Fruit fly (Drosophila melanogaster): ENCODE data around the gene to.
A peak's percentile ranks its signal among the peaks of the same experiment; 100 is the strongest.

Gene to

dm6 chr3R:25249145-25250141, 9.5 kb downstream of the to start, which contains the start of gene Nup358 (continued):
- no peak for TF ChIP-seq Stat92E (GFP tag; optimal IDR thresholded peaks at IDR 0.05)
- no peak for TF ChIP-seq br (optimal IDR thresholded peaks at IDR 0.05)
- TF ChIP-seq CG11247 (GFP tag; IDR thresholded peaks at IDR 0.05): no peak
- TF ChIP-seq schlank (tag; optimal IDR thresholded peaks at IDR 0.05): no peak
- TF ChIP-seq stc (GFP tag; IDR thresholded peaks at IDR 0.05): no peak
- no peak for TF ChIP-seq dmrt11E (tag; optimal IDR thresholded peaks at IDR 0.05)
- TF ChIP-seq Nf-YA (GFP tag; IDR thresholded peaks at IDR 0.05): no peak
- peak; percentile 99 for TF ChIP-seq Bgb (GFP tag; IDR thresholded peaks at IDR 0.05; ENCODE audit: partially characterized antibody)
- TF ChIP-seq zfh2 (GFP tag; optimal IDR thresholded peaks at IDR 0.05): no peak
- TF ChIP-seq psq (GFP tag; optimal IDR thresholded peaks at IDR 0.05): no peak
- TF ChIP-seq aop (GFP tag; IDR thresholded peaks at IDR 0.05): no peak
- TF ChIP-seq CG15696 (tag; optimal IDR thresholded peaks at IDR 0.05): no peak
- TF ChIP-seq HLHmδ (GFP tag; optimal IDR thresholded peaks at IDR 0.05): no peak
- peak; percentile 4 for TF ChIP-seq zen (tag; optimal IDR thresholded peaks at IDR 0.05)
- TF ChIP-seq CG12236 (GFP tag; optimal IDR thresholded peaks at IDR 0.05): no peak
- no peak for TF ChIP-seq prd (optimal IDR thresholded peaks at IDR 0.05)
- no peak for TF ChIP-seq prd (GFP tag; IDR thresholded peaks at IDR 0.05)
- TF ChIP-seq CG31441 (GFP tag; IDR thresholded peaks at IDR 0.05): no peak
- no peak for TF ChIP-seq Drgx (GFP tag; IDR thresholded peaks at IDR 0.05)
- TF ChIP-seq Hr78 (GFP tag; optimal IDR thresholded peaks at IDR 0.05): no peak
- no peak for TF ChIP-seq ara (GFP tag; IDR thresholded peaks at IDR 0.05)
- no peak for TF ChIP-seq Hmr (GFP tag; optimal IDR thresholded peaks at IDR 0.05)
- TF ChIP-seq CG17612 (GFP tag; IDR thresholded peaks at IDR 0.05): no peak
- TF ChIP-seq ato (GFP tag; IDR thresholded peaks at IDR 0.05; ENCODE audit: partially characterized antibody): peak; percentile 99
- peak; percentile 98 for TF ChIP-seq CG16813 (GFP tag; IDR thresholded peaks at IDR 0.05; ENCODE audit: partially characterized antibody)
- TF ChIP-seq Camta (GFP tag; optimal IDR thresholded peaks at IDR 0.05): no peak
- no peak for TF ChIP-seq CG1024 (GFP tag; IDR thresholded peaks at IDR 0.05)
- TF ChIP-seq CG9932 (GFP tag; IDR thresholded peaks at IDR 0.05): peak; percentile 64
- no peak for TF ChIP-seq CG12219 (GFP tag; optimal IDR thresholded peaks at IDR 0.05)
- no peak for TF ChIP-seq CG7786 (GFP tag; optimal IDR thresholded peaks at IDR 0.05)
- peak; percentile 91 for TF ChIP-seq Sry-δ (GFP tag; optimal IDR thresholded peaks at IDR 0.05)
- peak; percentile 34 for TF ChIP-seq grau (tag; optimal IDR thresholded peaks at IDR 0.05)
- peak; percentile 72 for TF ChIP-seq Med (GFP tag)
- TF ChIP-seq CoRest (tag; optimal IDR thresholded peaks at IDR 0.05): peak; percentile 22
- TF ChIP-seq stwl (tag; optimal IDR thresholded peaks at IDR 0.05): peak; percentile 62
- TF ChIP-seq gcm (GFP tag; optimal IDR thresholded peaks at IDR 0.05): no peak
- no peak for TF ChIP-seq CG15011 (GFP tag; optimal IDR thresholded peaks at IDR 0.05)
- peak; percentile 20 for TF ChIP-seq CG30403 (GFP tag; optimal IDR thresholded peaks at IDR 0.05)
- TF ChIP-seq CG14710 (tag; optimal IDR thresholded peaks at IDR 0.05): peak; percentile 55
- TF ChIP-seq sc (optimal IDR thresholded peaks at IDR 0.05): no peak
- no peak for TF ChIP-seq sc (GFP tag; optimal IDR thresholded peaks at IDR 0.05)
- TF ChIP-seq jing (GFP tag; optimal IDR thresholded peaks at IDR 0.05): no peak
- TF ChIP-seq ems (GFP tag; optimal IDR thresholded peaks at IDR 0.05): no peak
- no peak for TF ChIP-seq sima (GFP tag; optimal IDR thresholded peaks at IDR 0.05)
- no peak for TF ChIP-seq trh (GFP tag; optimal IDR thresholded peaks at IDR 0.05)
- TF ChIP-seq CG17802 (tag; optimal IDR thresholded peaks at IDR 0.05): no peak
- no peak for TF ChIP-seq cato (GFP tag; optimal IDR thresholded peaks at IDR 0.05; ENCODE audit: borderline replicate concordance)
- TF ChIP-seq CG11093 (GFP tag; IDR thresholded peaks at IDR 0.05): no peak
- TF ChIP-seq ranshi (GFP tag; IDR thresholded peaks at IDR 0.05): no peak

Data from whole organism, embryonic.